Fruit fly (Drosophila melanogaster) whole organism, pupa: ENCODE measurements around the gene CG1677.

Experiments
- CG10348 ChIP-seq: fragments of 200-800 bp; sonication (Bioruptor generic); IDR thresholded peaks from 2 replicates; pipeline ENCODE4 v1.3.6; 2022; ENCODE audit warnings: missing biosample characterization, missing genetic modification characterization
- CG13204 ChIP-seq: fragments of 200-800 bp; sonication (Bioruptor generic); optimal IDR thresholded peaks from 2 replicates; lab custom pipeline; 2018; ENCODE audit warnings: missing biosample characterization, mild to moderate bottlenecking, missing genetic modification characterization, moderate library complexity
- Pif1B ChIP-seq: fragments of 200-800 bp; sonication (Bioruptor generic); optimal IDR thresholded peaks from 3 replicates; lab custom pipeline; 2016; ENCODE audit warnings: missing biosample characterization, missing genetic modification characterization
- Snoo ChIP-seq: fragments of 200-800 bp; sonication (Bioruptor generic); optimal IDR thresholded peaks from 3 replicates; lab custom pipeline; 2017; ENCODE audit warnings: missing biosample characterization, mild to moderate bottlenecking, missing genetic modification characterization, inconsistent platforms
- gl ChIP-seq: fragments of 200-800 bp; sonication (Bioruptor generic); optimal IDR thresholded peaks from 2 replicates; lab custom pipeline; 2018; ENCODE audit warnings: missing biosample characterization, mild to moderate bottlenecking, missing genetic modification characterization
- rn ChIP-seq: fragments of 200-800 bp; sonication (Bioruptor generic); IDR thresholded peaks from 2 replicates; pipeline ENCODE4 v1.3.6; 2022; ENCODE audit warnings: missing biosample characterization, missing genetic modification characterization

- TF ChIP-seq CG10348 (GFP tag; lab: Robert Waterston, UW) (no peak), rn (GFP tag; lab: Robert Waterston, UW) (no peak), CG13204 (GFP tag; lab: Kevin White, UChicago) (no peak), gl (tag; lab: Kevin White, UChicago) (no peak), Pif1B (GFP tag; lab: Kevin White, UChicago) (no peak), Snoo (tag; lab: Kevin White, UChicago) (no peak)
These were observed 19.1 kb upstream of the CG1677 start, which contains the start of gene CG15036 for dm6 chrX:7424742-7425141.
